Fruit fly (Drosophila melanogaster): ENCODE results near the gene Fum3.

Gene Fum3

dm6 chr3L:11450535-11450934 lies 15.1 kb downstream of the Fum3 start (continued):
- TF ChIP-seq CG10959 (GFP tag; IDR thresholded peaks at IDR 0.05) (no peak), NK7.1 (GFP tag; optimal IDR thresholded peaks at IDR 0.05) (no peak), CG3163 (GFP tag; optimal IDR thresholded peaks at IDR 0.05) (no peak), ems (GFP tag; optimal IDR thresholded peaks at IDR 0.05) (no peak), CG10147 (GFP tag; optimal IDR thresholded peaks at IDR 0.05) (peak; percentile 37), Asciz (GFP tag; optimal IDR thresholded peaks at IDR 0.05) (peak; percentile 10), CG33557 (GFP tag; optimal IDR thresholded peaks at IDR 0.05) (no peak), tio (GFP tag; optimal IDR thresholded peaks at IDR 0.05) (peak; percentile 7), CG2129 (GFP tag; IDR thresholded peaks at IDR 0.05; ENCODE audit: partially characterized antibody) (no peak), vvl (GFP tag; IDR thresholded peaks at IDR 0.05) (peak; percentile 58; the same call in 1 of the 2 replicates), run (tag; optimal IDR thresholded peaks at IDR 0.05) (peak; percentile 10), CG18599 (GFP tag; optimal IDR thresholded peaks at IDR 0.05) (peak; percentile 69), Hr39 (optimal IDR thresholded peaks at IDR 0.05) (no peak), row (GFP tag; IDR thresholded peaks at IDR 0.05) (peak; percentile 49), ci (GFP tag; IDR thresholded peaks at IDR 0.05) (0 out of 3 replicates have a peak, but pooled peaks have one; percentile 31), CG9727 (GFP tag; optimal IDR thresholded peaks at IDR 0.05) (peak; percentile 61), CG18764 (GFP tag; optimal IDR thresholded peaks at IDR 0.05) (no peak), CG3281 (GFP tag; optimal IDR thresholded peaks at IDR 0.05) (peak; percentile 40), Myb (GFP tag; optimal IDR thresholded peaks at IDR 0.05) (no peak), CG10267 (tag; optimal IDR thresholded peaks at IDR 0.05) (peak; percentile 49), zfh1 (GFP tag; IDR thresholded peaks at IDR 0.05) (peak; percentile 38; the same call in 1 of the 3 replicates), dmrt99B (tag; optimal IDR thresholded peaks at IDR 0.05) (peak; percentile 58), ac (GFP tag; optimal IDR thresholded peaks at IDR 0.05) (peak; percentile 6), CG2116 (GFP tag; optimal IDR thresholded peaks at IDR 0.05) (no peak), CG9437 (GFP tag; optimal IDR thresholded peaks at IDR 0.05) (peak; percentile 24), CG7745 (tag; optimal IDR thresholded peaks at IDR 0.05) (no peak), sc (optimal IDR thresholded peaks at IDR 0.05) (no peak), sc (GFP tag; optimal IDR thresholded peaks at IDR 0.05) (peak; percentile 5), CG30403 (GFP tag; optimal IDR thresholded peaks at IDR 0.05) (peak; percentile 13), kay (GFP tag; optimal IDR thresholded peaks at IDR 0.05) (no peak), onecut (GFP tag; IDR thresholded peaks at IDR 0.05) (peak; percentile 20; the same call in 1 of the 2 replicates), CG13296 (GFP tag; optimal IDR thresholded peaks at IDR 0.05) (peak; percentile 47), Spps (tag; optimal IDR thresholded peaks at IDR 0.05) (peak; percentile 26), CG11504 (tag; optimal IDR thresholded peaks at IDR 0.05) (peak; percentile 61), Fer1 (GFP tag; optimal IDR thresholded peaks at IDR 0.05) (peak; percentile 59), CG8944 (GFP tag; optimal IDR thresholded peaks at IDR 0.05) (no peak), CG2202 (tag; optimal IDR thresholded peaks at IDR 0.05) (no peak), Rx (GFP tag; IDR thresholded peaks at IDR 0.05) (no peak), CG13424 (tag; optimal IDR thresholded peaks at IDR 0.05) (peak; percentile 45), dmrt11E (tag; optimal IDR thresholded peaks at IDR 0.05) (peak; percentile 55), exex (tag; optimal IDR thresholded peaks at IDR 0.05) (no peak), Xbp1 (GFP tag; optimal IDR thresholded peaks at IDR 0.05) (peak; percentile 17), CG7271 (tag; optimal IDR thresholded peaks at IDR 0.05) (peak; percentile 63), CG12236 (GFP tag; optimal IDR thresholded peaks at IDR 0.05) (no peak), CG6683 (GFP tag; optimal IDR thresholded peaks at IDR 0.05) (peak; percentile 16), CG6272 (GFP tag; IDR thresholded peaks at IDR 0.05) (no peak), CG18619 (GFP tag; optimal IDR thresholded peaks at IDR 0.05) (peak; percentile 0), ranshi (GFP tag; IDR thresholded peaks at IDR 0.05) (peak; percentile 45; the same call in 1 of the 2 replicates), stc (GFP tag; IDR thresholded peaks at IDR 0.05) (peak; percentile 32; the same call in 1 of the 2 replicates), CG4360 (GFP tag; IDR thresholded peaks at IDR 0.05) (no peak), CG34224 (GFP tag; IDR thresholded peaks at IDR 0.05; ENCODE audit: partially characterized antibody) (no peak)

All from whole organism, embryonic.